Worm (Caenorhabditis elegans) whole organism, early embryonic: ENCODE measurements around the gene rpoa-12.

ENCODE experiments used
- ama-1 ChIP-seq: fragments of 150-350 bp; optimal IDR thresholded peaks from 2 replicates; lab custom pipeline; 2014
- hmg-4 ChIP-seq: fragments of 200-800 bp; sonication (Bioruptor generic); optimal IDR thresholded peaks from 2 replicates; lab custom pipeline; 2018; ENCODE audit warnings: mild to moderate bottlenecking, missing genetic modification characterization, missing compliant biosample characterization
- scrt-1 ChIP-seq: fragments of 200-800 bp; sonication (Bioruptor generic); IDR thresholded peaks from 2 replicates; pipeline ENCODE4 v1.3.6; 2022; ENCODE audit warnings: missing genetic modification characterization, missing compliant biosample characterization
- sea-1 ChIP-seq: fragments of 200-800 bp; sonication (Bioruptor generic); conservative IDR thresholded peaks from 2 replicates; pipeline ENCODE4 v1.3.6; 2022; ENCODE audit warnings: missing genetic modification characterization, missing compliant biosample characterization
- tbx-37 ChIP-seq: fragments of 200-800 bp; sonication (Bioruptor generic); conservative IDR thresholded peaks from 2 replicates; pipeline ENCODE4 v1.3.6; 2022; ENCODE audit warnings: missing genetic modification reagents, missing genetic modification characterization, missing compliant biosample characterization

DNA sequence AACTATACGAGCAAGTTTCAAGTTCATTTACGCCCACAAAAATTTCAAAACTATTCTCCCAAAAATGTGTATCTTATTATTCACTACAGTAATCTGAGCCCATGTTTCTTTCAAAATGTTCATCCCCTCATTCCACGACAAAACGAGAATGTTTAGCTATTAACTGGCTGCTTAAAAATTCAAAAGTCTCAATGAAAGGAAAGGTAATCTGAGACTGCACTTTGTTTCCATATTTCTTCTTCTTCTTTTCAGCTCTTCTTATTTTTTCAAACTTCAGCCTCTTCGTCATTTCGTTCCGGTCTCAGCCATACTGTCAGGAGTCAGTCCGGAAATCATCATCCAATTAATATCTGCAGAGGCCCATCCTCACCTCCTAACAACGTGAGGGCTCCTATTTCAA is 50.3 kb downstream of the rpoa-12 start, which contains the start of gene unc-39:
- no peak for TF ChIP-seq scrt-1 (GFP tag; lab: Robert Waterston, UW)
- no peak for TF ChIP-seq ama-1 (lab: Kevin White, UChicago)
- no peak for TF ChIP-seq hmg-4 (GFP tag; lab: Kevin White, UChicago)
- no peak for TF ChIP-seq sea-1
- TF ChIP-seq tbx-37 (GFP tag; lab: Robert Waterston, UW): no peak
